Fruit fly (Drosophila melanogaster) whole organism, pupa: Measurements from ENCODE around the gene Tsp86D.

Experiments
- CG10348 ChIP-seq: fragments of 200-800 bp; sonication (Bioruptor generic); IDR thresholded peaks from 2 replicates; pipeline ENCODE4 v1.3.6; 2022; ENCODE audit warnings: missing biosample characterization, missing genetic modification characterization
- CG12605 ChIP-seq: fragments of 200-800 bp; sonication (Bioruptor generic); IDR thresholded peaks from 2 replicates; pipeline ENCODE4 v1.3.6; 2022; ENCODE audit warnings: missing biosample characterization, missing genetic modification characterization
- CG14655 ChIP-seq: fragments of 200-800 bp; sonication (Bioruptor generic); optimal IDR thresholded peaks from 3 replicates; lab custom pipeline; 2017; ENCODE audit warnings: mild to moderate bottlenecking, missing biosample characterization, missing genetic modification reagents, missing genetic modification characterization
- CG15710 ChIP-seq: fragments of 200-800 bp; sonication (Bioruptor generic); optimal IDR thresholded peaks from 2 replicates; lab custom pipeline; 2018; ENCODE audit warnings: missing biosample characterization, mild to moderate bottlenecking, missing genetic modification characterization, moderate library complexity
- CG32121 ChIP-seq: fragments of 200-800 bp; sonication (Bioruptor generic); IDR thresholded peaks from 2 replicates; pipeline ENCODE4 v1.3.6; 2022; ENCODE audit warnings: missing biosample characterization, missing genetic modification characterization
- CG34367 ChIP-seq: fragments of 200-800 bp; sonication (Bioruptor generic); optimal IDR thresholded peaks from 2 replicates; lab custom pipeline; 2018; ENCODE audit warnings: missing biosample characterization, mild to moderate bottlenecking, missing genetic modification characterization
- CG4496 ChIP-seq: fragments of 200-800 bp; sonication (Bioruptor generic); IDR thresholded peaks from 3 replicates; pipeline ENCODE4 v1.3.6; 2022; ENCODE audit warnings: missing biosample characterization, missing genetic modification characterization
- CG8159 ChIP-seq: fragments of 200-800 bp; sonication (Bioruptor generic); optimal IDR thresholded peaks from 3 replicates; lab custom pipeline; 2018; ENCODE audit warnings: missing biosample characterization, mild to moderate bottlenecking, missing genetic modification characterization, moderate library complexity
- D1 ChIP-seq: fragments of 200-800 bp; sonication (Bioruptor generic); optimal IDR thresholded peaks from 2 replicates; lab custom pipeline; 2018; ENCODE audit warnings: missing biosample characterization, mild to moderate bottlenecking, missing genetic modification characterization, moderate library complexity
- Ets98B ChIP-seq: fragments of 200-800 bp; sonication (Bioruptor generic); IDR thresholded peaks from 2 replicates; pipeline ENCODE4 v1.3.6; 2022; ENCODE audit warnings: missing biosample characterization, missing genetic modification characterization
- Pif1A ChIP-seq: fragments of 200-800 bp; sonication (Bioruptor generic); optimal IDR thresholded peaks from 3 replicates; lab custom pipeline; 2016; ENCODE audit warnings: missing biosample characterization, missing genetic modification characterization
- fd96Ca ChIP-seq: fragments of 200-800 bp; sonication (Bioruptor generic); IDR thresholded peaks from 3 replicates; pipeline ENCODE4 v1.3.6; 2022; ENCODE audit warnings: missing biosample characterization, missing genetic modification characterization
- gl ChIP-seq: fragments of 200-800 bp; sonication (Bioruptor generic); optimal IDR thresholded peaks from 2 replicates; lab custom pipeline; 2018; ENCODE audit warnings: missing biosample characterization, mild to moderate bottlenecking, missing genetic modification characterization

- TF ChIP-seq Ets98B (GFP tag; lab: Robert Waterston, UW) (no peak), D1 (tag; lab: Kevin White, UChicago) (no peak), CG34367 (tag; lab: Kevin White, UChicago) (no peak), CG32121 (GFP tag; lab: Robert Waterston, UW) (no peak), gl (tag; lab: Kevin White, UChicago) (no peak), Pif1A (no peak), CG8159 (tag; lab: Kevin White, UChicago) (no peak), CG10348 (GFP tag; lab: Robert Waterston, UW) (no peak), CG15710 (no peak), CG14655 (GFP tag; lab: Kevin White, UChicago) (no peak), fd96Ca (GFP tag; lab: Robert Waterston, UW) (no peak), CG12605 (no peak), CG4496 (no peak)
Measured at dm6 chr3R:10859713-10860112, 8.8 kb upstream of the Tsp86D start, which contains the start of gene CG14694.
